Fruit fly (Drosophila melanogaster) whole organism, embryonic: ENCODE results near the gene CG34253.
A peak's percentile ranks its signal among the peaks of the same experiment; 100 is the strongest.

Source experiments
- Bdp1 ChIP-seq: fragments of 200-800 bp; sonication (Bioruptor generic); optimal IDR thresholded peaks from 3 replicates; lab custom pipeline; 2016; ENCODE audit warnings: missing biosample characterization, missing genetic modification characterization
- CG1024 ChIP-seq: fragments of 200-800 bp; sonication (Bioruptor generic); IDR thresholded peaks from 2 replicates; pipeline ENCODE4 v1.3.6; 2022; ENCODE audit warnings: missing biosample characterization, missing genetic modification characterization
- CG11247 ChIP-seq: fragments of 200-800 bp; sonication (Bioruptor generic); IDR thresholded peaks from 2 replicates; pipeline ENCODE4 v1.3.6; 2022; ENCODE audit warnings: missing biosample characterization, missing genetic modification characterization
- CG11456 ChIP-seq: fragments of 200-800 bp; sonication (Bioruptor generic); IDR thresholded peaks from 3 replicates; pipeline ENCODE4 v1.3.6; 2022; ENCODE audit warnings: missing biosample characterization, missing genetic modification characterization
- CG15073 ChIP-seq: fragments of 200-800 bp; sonication (Bioruptor generic); optimal IDR thresholded peaks from 2 replicates; lab custom pipeline; 2016; ENCODE audit warnings: missing biosample characterization, missing genetic modification characterization
- CG1529 ChIP-seq: fragments of 200-800 bp; sonication (Bioruptor generic); optimal IDR thresholded peaks from 3 replicates; lab custom pipeline; 2018; ENCODE audit warnings: missing biosample characterization, missing genetic modification characterization
- CG15479 ChIP-seq: fragments of 200-800 bp; sonication (Bioruptor generic); optimal IDR thresholded peaks from 3 replicates; lab custom pipeline; 2019; ENCODE audit warnings: missing biosample characterization, mild to moderate bottlenecking, missing genetic modification characterization, moderate library complexity
- CG17186 ChIP-seq: fragments of 200-800 bp; sonication (Bioruptor generic); optimal IDR thresholded peaks from 3 replicates; lab custom pipeline; 2017; ENCODE audit warnings: missing biosample characterization, missing genetic modification reagents, missing genetic modification characterization
- CG17328 ChIP-seq: fragments of 200-800 bp; sonication (Bioruptor generic); IDR thresholded peaks from 2 replicates; pipeline ENCODE4 v1.3.6; 2022; ENCODE audit warnings: missing biosample characterization, missing genetic modification characterization
- CG2678 ChIP-seq: fragments of 200-800 bp; sonication (Bioruptor generic); optimal IDR thresholded peaks from 3 replicates; lab custom pipeline; 2019; ENCODE audit warnings: missing biosample characterization, mild to moderate bottlenecking, missing genetic modification characterization, moderate library complexity
- CG30431 ChIP-seq: fragments of 200-800 bp; sonication (Bioruptor generic); optimal IDR thresholded peaks from 2 replicates; lab custom pipeline; 2017; ENCODE audit warnings: missing biosample characterization, missing genetic modification characterization
- CG32772 ChIP-seq: fragments of 200-800 bp; sonication (Bioruptor generic); IDR thresholded peaks from 2 replicates; pipeline ENCODE4 v1.3.6; 2022; ENCODE audit warnings: missing biosample characterization, missing genetic modification characterization
- CG5953 ChIP-seq: fragments of 200-800 bp; sonication (Bioruptor generic); IDR thresholded peaks from 2 replicates; pipeline ENCODE4 v1.3.6; 2022; ENCODE audit warnings: missing biosample characterization, missing genetic modification characterization
- Dbx ChIP-seq: fragments of 200-800 bp; sonication (Bioruptor generic); IDR thresholded peaks from 3 replicates; pipeline ENCODE4 v1.3.6; 2022; ENCODE audit warnings: missing biosample characterization, missing genetic modification characterization
- E2f2 ChIP-seq: fragments of 200-800 bp; sonication (Bioruptor generic); IDR thresholded peaks from 2 replicates; pipeline ENCODE4 v1.3.6; 2022; ENCODE audit warnings: missing biosample characterization, missing genetic modification characterization
- HLH4C ChIP-seq: fragments of 200-800 bp; sonication (Bioruptor generic); IDR thresholded peaks from 3 replicates; pipeline ENCODE4 v1.3.6; 2022; ENCODE audit warnings: missing biosample characterization, missing genetic modification characterization; ENCODE audit not compliant: partially characterized antibody
- HmgD ChIP-seq: fragments of 200-800 bp; sonication (Bioruptor generic); optimal IDR thresholded peaks from 3 replicates; lab custom pipeline; 2016; ENCODE audit warnings: missing biosample characterization, missing genetic modification characterization
- Hmr ChIP-seq: fragments of 200-800 bp; sonication (Bioruptor generic); optimal IDR thresholded peaks from 3 replicates; lab custom pipeline; 2017; ENCODE audit warnings: mild to moderate bottlenecking, missing biosample characterization, missing genetic modification reagents, missing genetic modification characterization
- Hmx ChIP-seq: fragments of 200-800 bp; sonication (Bioruptor generic); optimal IDR thresholded peaks from 2 replicates; lab custom pipeline; 2016; ENCODE audit warnings: missing biosample characterization, missing genetic modification characterization
- Hr3 ChIP-seq: fragments of 200-800 bp; sonication (Bioruptor generic); optimal IDR thresholded peaks from 3 replicates; lab custom pipeline; 2016; ENCODE audit warnings: missing biosample characterization, missing genetic modification characterization
- Hr78 ChIP-seq, 2 experiments: fragments of 200-800 bp in 1 of 2; fragments of >200 bp in 1 of 2; sonication (Bioruptor generic) in 1 of 2; optimal IDR thresholded peaks; 2 replicates each; lab custom pipeline; 2017 to 2019; ENCODE audit warnings: missing biosample characterization in 2 of 2, missing genetic modification characterization in 2 of 2, mild to moderate bottlenecking in 1 of 2, moderate library complexity in 1 of 2
- Kr ChIP-seq: fragments of 200-800 bp; sonication (Bioruptor generic); optimal IDR thresholded peaks from 2 replicates; lab custom pipeline; 2017; ENCODE audit warnings: missing biosample characterization, mild to moderate bottlenecking, missing genetic modification characterization
- Lpt ChIP-seq: fragments of >200 bp; optimal IDR thresholded peaks from 2 replicates; lab custom pipeline; 2018; ENCODE audit warnings: missing biosample characterization, missing genetic modification characterization
- Meics ChIP-seq: fragments of 200-800 bp; sonication (Bioruptor generic); optimal IDR thresholded peaks from 2 replicates; lab custom pipeline; 2017; ENCODE audit warnings: missing biosample characterization, mild to moderate bottlenecking, missing genetic modification characterization
- NfI ChIP-seq: fragments of 200-800 bp; sonication (Bioruptor generic); optimal IDR thresholded peaks from 3 replicates; lab custom pipeline; 2018; ENCODE audit warnings: missing biosample characterization, mild to moderate bottlenecking, missing genetic modification characterization, moderate library complexity
- Pdp1 ChIP-seq, 2 experiments: fragments of 200-800 bp; sonication (Bioruptor generic); optimal IDR thresholded peaks; 3 replicates each; lab custom pipeline; 2016; ENCODE audit warnings: missing biosample characterization in 2 of 2, missing genetic modification characterization in 2 of 2, mild to moderate bottlenecking in 1 of 2, moderate library complexity in 1 of 2
- Sry-β ChIP-seq: fragments of 200-800 bp; sonication (Bioruptor generic); optimal IDR thresholded peaks from 2 replicates; lab custom pipeline; 2018; ENCODE audit warnings: missing biosample characterization, mild to moderate bottlenecking, missing genetic modification characterization, moderate library complexity
- Usf ChIP-seq: fragments of 200-800 bp; sonication (Bioruptor generic); optimal IDR thresholded peaks from 2 replicates; lab custom pipeline; 2017; ENCODE audit warnings: missing genotype, missing biosample characterization, missing genetic modification characterization
- Xbp1 ChIP-seq: fragments of 200-800 bp; sonication (Bioruptor generic); optimal IDR thresholded peaks from 3 replicates; lab custom pipeline; 2016; ENCODE audit warnings: missing biosample characterization, mild to moderate bottlenecking, missing genetic modification characterization
- Xrp1 ChIP-seq: fragments of 200-800 bp; sonication (Bioruptor generic); IDR thresholded peaks from 2 replicates; pipeline ENCODE4 v1.3.6; 2022; ENCODE audit warnings: missing biosample characterization, missing genetic modification characterization
- amos ChIP-seq: fragments of 200-800 bp; sonication (Bioruptor generic); IDR thresholded peaks from 2 replicates; pipeline ENCODE4 v1.3.6; 2022; ENCODE audit warnings: missing biosample characterization, missing genetic modification characterization; ENCODE audit not compliant: partially characterized antibody
- bsh ChIP-seq, 2 experiments: fragments of 200-800 bp; sonication (Bioruptor generic); optimal IDR thresholded peaks; 2 replicates each; lab custom pipeline; 2017 to 2018; ENCODE audit warnings: mild to moderate bottlenecking in 2 of 2, missing biosample characterization in 2 of 2, missing genetic modification characterization in 2 of 2, moderate library complexity in 1 of 2
- chn ChIP-seq: fragments of 200-800 bp; sonication (Bioruptor generic); optimal IDR thresholded peaks from 2 replicates; lab custom pipeline; 2016; ENCODE audit warnings: missing biosample characterization, missing genetic modification characterization
- crc ChIP-seq: fragments of 200-800 bp; sonication (Bioruptor generic); optimal IDR thresholded peaks from 2 replicates; lab custom pipeline; 2016; ENCODE audit warnings: missing biosample characterization, missing genetic modification characterization
- dati ChIP-seq: fragments of 200-800 bp; sonication (Bioruptor generic); IDR thresholded peaks from 2 replicates; pipeline ENCODE4 v1.3.6; 2022; ENCODE audit warnings: missing biosample characterization, missing genetic modification characterization
- fd3F ChIP-seq: fragments of 200-800 bp; sonication (Bioruptor generic); optimal IDR thresholded peaks from 2 replicates; lab custom pipeline; 2018; ENCODE audit warnings: missing biosample characterization, mild to moderate bottlenecking, missing genetic modification characterization, moderate library complexity
- fd96Cb ChIP-seq: fragments of 200-800 bp; sonication (Bioruptor generic); optimal IDR thresholded peaks from 2 replicates; lab custom pipeline; 2018; ENCODE audit warnings: missing biosample characterization, mild to moderate bottlenecking, missing genetic modification characterization, moderate library complexity
- gsb-n ChIP-seq: fragments of 200-800 bp; sonication (Bioruptor generic); optimal IDR thresholded peaks from 3 replicates; lab custom pipeline; 2018; ENCODE audit warnings: missing biosample characterization, mild to moderate bottlenecking, missing genetic modification characterization
- hkb ChIP-seq, 2 experiments: fragments of 200-800 bp in 1 of 2; fragments of >200 bp in 1 of 2; sonication (Bioruptor generic) in 1 of 2; IDR thresholded peaks in 1 of 2; optimal IDR thresholded peaks in 1 of 2; 2 replicates each; pipeline versions ENCODE4 v1.3.6 to Lab custom; 2017 to 2022; ENCODE audit warnings: missing biosample characterization in 1 of 2, missing genetic modification characterization in 1 of 2
- lov ChIP-seq, 2 experiments: fragments of 200-800 bp in 1 of 2; fragments of >200 bp in 1 of 2; sonication (Bioruptor generic) in 1 of 2; IDR thresholded peaks in 1 of 2; optimal IDR thresholded peaks in 1 of 2; 2 replicates in 1 of 2; 3 replicates in 1 of 2; pipeline versions ENCODE4 v1.3.6 to Lab custom; 2017 to 2022; ENCODE audit warnings: missing biosample characterization in 1 of 2, missing genetic modification characterization in 1 of 2
- mirr ChIP-seq: fragments of 200-800 bp; sonication (Bioruptor generic); optimal IDR thresholded peaks from 3 replicates; lab custom pipeline; 2018; ENCODE audit warnings: missing biosample characterization, mild to moderate bottlenecking, missing genetic modification characterization
- nerfin-2 ChIP-seq: fragments of 200-800 bp; sonication (Bioruptor generic); IDR thresholded peaks from 2 replicates; pipeline ENCODE4 v1.3.6; 2022; ENCODE audit warnings: missing biosample characterization, missing genetic modification characterization; ENCODE audit not compliant: partially characterized antibody
- oc ChIP-seq: fragments of 200-800 bp; sonication (Bioruptor generic); optimal IDR thresholded peaks from 2 replicates; lab custom pipeline; 2018; ENCODE audit warnings: missing biosample characterization, mild to moderate bottlenecking, missing genetic modification characterization, moderate library complexity
- pita ChIP-seq: fragments of 200-800 bp; sonication (Bioruptor generic); optimal IDR thresholded peaks from 2 replicates; lab custom pipeline; 2017; ENCODE audit warnings: missing biosample characterization, mild to moderate bottlenecking, missing genetic modification characterization
- psq ChIP-seq: fragments of 200-800 bp; sonication (Bioruptor generic); optimal IDR thresholded peaks from 2 replicates; lab custom pipeline; 2017; ENCODE audit warnings: missing biosample characterization, missing genetic modification characterization
- pzg ChIP-seq: fragments of 200-800 bp; sonication (Bioruptor generic); optimal IDR thresholded peaks from 3 replicates; lab custom pipeline; 2018; ENCODE audit warnings: missing biosample characterization, mild to moderate bottlenecking, missing genetic modification characterization, moderate library complexity
- rib ChIP-seq: fragments of 200-800 bp; sonication (Bioruptor generic); IDR thresholded peaks from 2 replicates; pipeline ENCODE4 v1.3.6; 2022; ENCODE audit warnings: missing biosample characterization, missing genetic modification characterization
- salm ChIP-seq: fragments of 200-800 bp; sonication (Bioruptor generic); optimal IDR thresholded peaks from 2 replicates; lab custom pipeline; 2018; ENCODE audit warnings: missing biosample characterization, mild to moderate bottlenecking, missing genetic modification characterization
- seq ChIP-seq: fragments of 200-800 bp; sonication (Bioruptor generic); IDR thresholded peaks from 2 replicates; pipeline ENCODE4 v1.3.6; 2022; ENCODE audit warnings: missing biosample characterization, missing genetic modification characterization
- vfl ChIP-seq: fragments of 200-800 bp; sonication (Bioruptor generic); optimal IDR thresholded peaks from 2 replicates; lab custom pipeline; 2016; ENCODE audit warnings: missing biosample characterization, missing genetic modification characterization

CG34253 gene

DNA sequence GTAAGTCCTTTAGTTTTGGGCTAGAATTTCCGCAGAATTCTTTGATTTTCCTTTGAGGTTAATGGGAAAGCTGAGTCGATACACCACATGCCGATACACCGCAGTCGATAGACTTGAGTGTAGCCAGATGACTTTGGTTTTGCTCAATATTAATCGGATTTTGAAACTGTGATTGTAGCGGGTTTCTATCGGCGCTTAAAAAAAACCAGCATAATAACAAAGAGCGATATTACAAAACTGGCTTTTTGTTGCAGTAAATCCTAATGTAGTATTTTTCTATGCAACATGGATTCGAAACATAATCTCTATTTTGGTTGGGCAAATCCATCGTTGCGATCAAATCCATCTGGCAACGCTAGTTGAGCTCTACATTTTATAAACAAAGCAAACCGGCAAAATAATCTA, 22.3 kb upstream of the CG34253 start, which contains the start of the genes Polr3D and mus304 (continued):
- TF ChIP-seq CG1529 (GFP tag; lab: Kevin White, UChicago): no peak
- no peak for TF ChIP-seq HmgD (GFP tag; lab: Kevin White, UChicago)
- TF ChIP-seq CG11247 (GFP tag; lab: Robert Waterston, UW): no peak
- TF ChIP-seq nerfin-2 (GFP tag; lab: Robert Waterston, UW): peak; percentile 66
- TF ChIP-seq Hmr: no peak
- no peak for TF ChIP-seq salm (tag; lab: Kevin White, UChicago)
- TF ChIP-seq E2f2 (GFP tag; lab: Robert Waterston, UW): peak; percentile 92
- TF ChIP-seq mirr (GFP tag; lab: Kevin White, UChicago): no peak
- TF ChIP-seq pzg (GFP tag; lab: Kevin White, UChicago): peak; percentile 64
- TF ChIP-seq CG17328 (GFP tag; lab: Robert Waterston, UW): no peak
- TF ChIP-seq Xrp1: no peak
- TF ChIP-seq NfI (GFP tag; lab: Kevin White, UChicago): peak; percentile 0
- TF ChIP-seq psq (GFP tag; lab: Kevin White, UChicago): no peak
- TF ChIP-seq CG15479: no peak
- TF ChIP-seq oc: no peak
- TF ChIP-seq fd96Cb (tag; lab: Kevin White, UChicago): no peak
- no peak for TF ChIP-seq Usf (GFP tag; lab: Kevin White, UChicago)
- no peak for TF ChIP-seq gsb-n (tag; lab: Kevin White, UChicago)
- TF ChIP-seq Xbp1: peak; percentile 27
- no peak for TF ChIP-seq seq (GFP tag; lab: Robert Waterston, UW)
- TF ChIP-seq lov (optimal IDR thresholded peaks at IDR 0.05; lab: Kevin White, UChicago): no peak
- no peak for TF ChIP-seq lov (GFP tag; IDR thresholded peaks at IDR 0.05; lab: Robert Waterston, UW)
- peak; percentile 30 for TF ChIP-seq CG2678 (tag; lab: Kevin White, UChicago)
- no peak for TF ChIP-seq Kr
- no peak for TF ChIP-seq crc
- TF ChIP-seq Sry-β: no peak
- TF ChIP-seq CG17186 (GFP tag; lab: Kevin White, UChicago): no peak
- TF ChIP-seq dati (GFP tag; lab: Robert Waterston, UW): no peak
- TF ChIP-seq fd3F: no peak
- TF ChIP-seq Pdp1 (GFP tag; optimal IDR thresholded peaks at IDR 0.05; lab: Kevin White, UChicago): no peak
- TF ChIP-seq amos (GFP tag; lab: Robert Waterston, UW): peak; percentile 44; the same call in 1 of the 2 replicates
- TF ChIP-seq CG1024: no peak
- TF ChIP-seq chn: no peak
- peak; percentile 20 for TF ChIP-seq Meics (GFP tag; lab: Kevin White, UChicago)
- TF ChIP-seq Bdp1 (GFP tag; lab: Kevin White, UChicago): no peak
- TF ChIP-seq pita (GFP tag; lab: Kevin White, UChicago): no peak
- TF ChIP-seq hkb (optimal IDR thresholded peaks at IDR 0.05; lab: Kevin White, UChicago): no peak
- no peak for TF ChIP-seq hkb (GFP tag; IDR thresholded peaks at IDR 0.05; lab: Robert Waterston, UW)
- TF ChIP-seq rib (GFP tag; lab: Robert Waterston, UW): no peak
- TF ChIP-seq CG30431 (GFP tag; lab: Kevin White, UChicago): no peak
- no peak for TF ChIP-seq bsh (GFP tag; optimal IDR thresholded peaks at IDR 0.05; lab: Kevin White, UChicago)
- no peak for TF ChIP-seq Lpt (GFP tag; lab: Kevin White, UChicago)
- no peak for TF ChIP-seq vfl (GFP tag; lab: Kevin White, UChicago)
- peak; percentile 74 for TF ChIP-seq HLH4C (GFP tag; lab: Robert Waterston, UW)
- no peak for TF ChIP-seq CG15073 (GFP tag; lab: Kevin White, UChicago)
- no peak for TF ChIP-seq Dbx (GFP tag; lab: Robert Waterston, UW)
- TF ChIP-seq Hr3 (GFP tag; lab: Kevin White, UChicago): no peak
- TF ChIP-seq CG5953 (GFP tag; lab: Robert Waterston, UW): no peak
- TF ChIP-seq CG11456: no peak
- TF ChIP-seq CG32772 (GFP tag; lab: Robert Waterston, UW): no peak
- no peak for TF ChIP-seq Hr78 (GFP tag; optimal IDR thresholded peaks at IDR 0.05; lab: Kevin White, UChicago)
- TF ChIP-seq Hmx: no peak
